Worm (Caenorhabditis elegans): ENCODE measurements around the gene Y24D9B.1.

- TF ChIP-seq elt-1 (tag; optimal IDR thresholded peaks at IDR 0.05) (peak; percentile 76), zag-1 (tag; optimal IDR thresholded peaks at IDR 0.05) (no peak), ceh-82 (tag; optimal IDR thresholded peaks at IDR 0.05) (no peak), lin-39 (tag; optimal IDR thresholded peaks at IDR 0.05) (no peak)
Measured at ce11 chrIV:4338217-4338616, 21.1 kb downstream of the Y24D9B.1 start.
